Worm (Caenorhabditis elegans) whole organism, L4/young adult: ENCODE results near the gene F47B7.2.

Experiments used
- W03F9.2 ChIP-seq: fragments of 150-350 bp; optimal IDR thresholded peaks from 2 replicates; lab custom pipeline; 2014; ENCODE audit warnings: missing biosample characterization, missing genetic modification characterization
- dao-5 ChIP-seq: sonication (generic microtip); optimal IDR thresholded peaks from 2 replicates; lab custom pipeline; 2016; ENCODE audit warnings: missing genotype, missing genetic modification characterization, moderate library complexity, missing compliant biosample characterization
- him-1 ChIP-seq: sonication (generic microtip); optimal IDR thresholded peaks from 2 replicates; lab custom pipeline; 2016; ENCODE audit warnings: missing genotype, missing genetic modification reagents, missing genetic modification characterization, missing compliant biosample characterization

The F47B7.2 gene

DNA sequence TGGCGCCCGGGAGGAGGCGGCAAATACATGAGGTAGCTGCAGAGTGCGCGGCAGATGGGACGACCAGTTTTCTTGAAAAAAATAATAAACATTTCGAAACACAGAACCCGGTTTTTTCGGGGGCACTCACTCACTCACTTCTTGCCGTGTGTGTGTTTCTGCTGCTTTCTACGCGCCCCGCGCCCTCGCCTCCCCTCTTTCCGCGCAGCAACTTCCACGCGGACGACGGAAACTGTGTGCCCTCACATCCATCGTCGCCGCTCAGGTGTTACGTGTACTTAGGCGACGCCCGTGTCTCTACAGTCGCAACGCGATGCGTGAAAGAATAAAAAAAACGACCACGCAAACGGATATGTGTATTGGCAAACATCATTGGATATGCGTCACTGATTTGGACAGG, 51.9 kb downstream of the F47B7.2 start:
- TF ChIP-seq W03F9.2 (tag; lab: Kevin White, UChicago) (no peak), him-1 (tag; lab: Kevin White, UChicago) (no peak), dao-5 (tag; lab: Kevin White, UChicago) (no peak)

- TF ChIP-seq dao-5 (tag; lab: Kevin White, UChicago): no peak
- no peak for TF ChIP-seq W03F9.2 (tag; lab: Kevin White, UChicago)
- TF ChIP-seq him-1 (tag; lab: Kevin White, UChicago): no peak
These were observed 52.5 kb downstream of the F47B7.2 start for ce11 chrX:3824907-3825689.

- TF ChIP-seq him-1 (tag; lab: Kevin White, UChicago) (no peak), dao-5 (tag; lab: Kevin White, UChicago) (no peak), W03F9.2 (tag; lab: Kevin White, UChicago) (no peak)
These were observed 53.6 kb downstream of the F47B7.2 start for ce11 chrX:3826172-3826571.

- TF ChIP-seq him-1 (tag; lab: Kevin White, UChicago) (no peak), W03F9.2 (tag; lab: Kevin White, UChicago) (no peak), dao-5 (tag; lab: Kevin White, UChicago) (no peak)
These were observed 54.3 kb downstream of the F47B7.2 start, which contains the start of gene fkh-9 for ce11 chrX:3826863-3827262. fkh-9 (minus strand) TSS chrX:3826963.

DNA sequence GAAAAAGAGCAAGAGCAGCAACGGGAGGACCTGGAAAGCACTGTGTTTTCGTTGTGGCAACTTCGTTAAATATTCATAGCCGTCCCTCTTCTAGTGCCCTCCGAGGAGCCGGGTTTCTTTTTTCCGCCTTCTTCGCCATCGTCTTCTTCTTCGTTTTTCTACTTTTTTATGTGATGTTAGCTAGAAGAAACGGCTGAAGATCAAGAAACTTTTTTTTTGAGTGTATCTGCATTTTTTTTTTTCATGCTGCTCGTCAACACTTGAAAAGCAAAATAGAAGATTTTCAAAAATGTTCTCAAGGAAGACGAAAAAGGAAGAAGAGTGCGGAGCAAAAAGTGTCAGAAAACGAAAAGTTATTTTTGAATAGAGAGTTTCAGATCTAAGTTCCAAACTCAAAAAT, 54.7 kb downstream of the F47B7.2 start:
- TF ChIP-seq him-1 (tag; lab: Kevin White, UChicago): no peak
- no peak for TF ChIP-seq W03F9.2 (tag; lab: Kevin White, UChicago)
- TF ChIP-seq dao-5 (tag; lab: Kevin White, UChicago): no peak
